Worm (Caenorhabditis elegans) whole organism, mixed stage, embryonic: ENCODE data around the gene F48G7.10.

ENCODE experiments used
- M03D4.4 ChIP-seq: sonication (generic microtip); optimal IDR thresholded peaks from 2 replicates; lab custom pipeline; 2017; ENCODE audit warnings: mild to moderate bottlenecking, missing genetic modification characterization, missing compliant biosample characterization
- bed-3 ChIP-seq: fragments of 200-800 bp; sonication (Bioruptor generic); optimal IDR thresholded peaks from 3 replicates; lab custom pipeline; 2018; ENCODE audit warnings: mild to moderate bottlenecking, missing genetic modification characterization, moderate library complexity, missing compliant biosample characterization
- ceh-39 ChIP-seq: fragments of 150-350 bp; optimal IDR thresholded peaks from 2 replicates; lab custom pipeline; 2014; ENCODE audit warnings: missing biosample characterization, missing genetic modification characterization
- ceh-43 ChIP-seq: fragments of 200-800 bp; sonication (Bioruptor generic); optimal IDR thresholded peaks from 2 replicates; lab custom pipeline; 2018; ENCODE audit warnings: mild to moderate bottlenecking, missing genetic modification characterization, moderate library complexity, missing compliant biosample characterization
- ceh-83 ChIP-seq: fragments of 200-800 bp; sonication (Bioruptor generic); optimal IDR thresholded peaks from 2 replicates; lab custom pipeline; 2018; ENCODE audit warnings: mild to moderate bottlenecking, missing genetic modification characterization, missing compliant biosample characterization
- ces-1 ChIP-seq: fragments of 150-350 bp; optimal IDR thresholded peaks from 2 replicates; lab custom pipeline; 2014; ENCODE audit warnings: missing biosample characterization, missing genetic modification reagents, missing genetic modification characterization
- drap-1 ChIP-seq: fragments of 200-800 bp; sonication (Bioruptor generic); optimal IDR thresholded peaks from 3 replicates; lab custom pipeline; 2018; ENCODE audit warnings: mild to moderate bottlenecking, missing genetic modification characterization, missing compliant biosample characterization
- elt-1 ChIP-seq: sonication (generic microtip); optimal IDR thresholded peaks from 2 replicates; lab custom pipeline; 2017; ENCODE audit warnings: missing genetic modification characterization, mild to moderate bottlenecking, missing compliant biosample characterization, antibody characterized with exemption, moderate library complexity, borderline replicate concordance; ENCODE audit not compliant: insufficient read depth
- elt-3 ChIP-seq: fragments of 150-350 bp; optimal IDR thresholded peaks from 2 replicates; lab custom pipeline; 2014; ENCODE audit warnings: missing biosample characterization, missing genetic modification characterization
- ham-2 ChIP-seq: fragments of 200-800 bp; sonication (Bioruptor generic); optimal IDR thresholded peaks from 2 replicates; lab custom pipeline; 2018; ENCODE audit warnings: mild to moderate bottlenecking, missing genetic modification characterization, missing compliant biosample characterization
- hlh-1 ChIP-seq: fragments of 150-350 bp; optimal IDR thresholded peaks from 2 replicates; lab custom pipeline; 2014; ENCODE audit warnings: missing biosample characterization, missing genetic modification reagents, missing genetic modification characterization
- lin-13 ChIP-seq: fragments of 150-350 bp; optimal IDR thresholded peaks from 2 replicates; lab custom pipeline; 2014; ENCODE audit warnings: missing biosample characterization, missing genetic modification characterization
- lin-32 ChIP-seq: fragments of 200-800 bp; sonication (Bioruptor generic); optimal IDR thresholded peaks from 2 replicates; lab custom pipeline; 2018; ENCODE audit warnings: mild to moderate bottlenecking, missing genetic modification characterization, missing compliant biosample characterization
- lsy-2 ChIP-seq: fragments of 150-350 bp; optimal IDR thresholded peaks from 2 replicates; lab custom pipeline; 2014; ENCODE audit warnings: missing biosample characterization, missing genetic modification characterization
- mab-5 ChIP-seq: fragments of 150-350 bp; optimal IDR thresholded peaks from 2 replicates; lab custom pipeline; 2014; ENCODE audit warnings: missing biosample characterization, missing genetic modification characterization
- mep-1 ChIP-seq: fragments of 150-350 bp; optimal IDR thresholded peaks from 2 replicates; lab custom pipeline; 2017; ENCODE audit warnings: missing biosample characterization, missing genetic modification reagents, missing genetic modification characterization, inconsistent platforms
- mls-2 ChIP-seq: sonication (generic microtip); optimal IDR thresholded peaks from 2 replicates; lab custom pipeline; 2016; ENCODE audit warnings: mild to moderate bottlenecking, missing genetic modification characterization, moderate library complexity, missing compliant biosample characterization
- nhr-12 ChIP-seq: fragments of 150-350 bp; optimal IDR thresholded peaks from 2 replicates; lab custom pipeline; 2014; ENCODE audit warnings: missing biosample characterization, missing genetic modification characterization
- nhr-2 ChIP-seq: fragments of 150-350 bp; optimal IDR thresholded peaks from 2 replicates; lab custom pipeline; 2014; ENCODE audit warnings: missing biosample characterization, missing genetic modification characterization
- nhr-237 ChIP-seq: fragments of 150-350 bp; optimal IDR thresholded peaks from 2 replicates; lab custom pipeline; 2014; ENCODE audit warnings: missing biosample characterization, missing genetic modification characterization
- nhr-28 ChIP-seq: fragments of 150-350 bp; optimal IDR thresholded peaks from 2 replicates; lab custom pipeline; 2014; ENCODE audit warnings: missing biosample characterization, missing genetic modification characterization
- nhr-76 ChIP-seq: sonication (generic microtip); optimal IDR thresholded peaks from 2 replicates; lab custom pipeline; 2017; ENCODE audit warnings: missing biosample characterization, missing genetic modification characterization
- pha-4 ChIP-seq: fragments of 150-350 bp; optimal IDR thresholded peaks from 2 replicates; lab custom pipeline; 2018; ENCODE audit warnings: missing biosample characterization, missing genetic modification reagents, missing genetic modification characterization
- sem-2 ChIP-seq: fragments of 200-800 bp; sonication (Bioruptor generic); optimal IDR thresholded peaks from 2 replicates; lab custom pipeline; 2018; ENCODE audit warnings: mild to moderate bottlenecking, missing genetic modification characterization, missing compliant biosample characterization
- snpc-4 ChIP-seq: fragments of 150-350 bp; optimal IDR thresholded peaks from 2 replicates; lab custom pipeline; 2014; ENCODE audit warnings: missing biosample characterization, missing genetic modification characterization
- sptf-1 ChIP-seq: sonication (generic microtip); optimal IDR thresholded peaks from 2 replicates; lab custom pipeline; 2017; ENCODE audit warnings: mild to moderate bottlenecking, missing genetic modification characterization, moderate library complexity, missing compliant biosample characterization
- tbx-8 ChIP-seq: fragments of 200-800 bp; sonication (Bioruptor generic); optimal IDR thresholded peaks from 2 replicates; lab custom pipeline; 2018; ENCODE audit warnings: mild to moderate bottlenecking, missing genetic modification characterization, moderate library complexity, missing compliant biosample characterization
- unc-120 ChIP-seq: sonication (generic microtip); optimal IDR thresholded peaks from 2 replicates; lab custom pipeline; 2017; ENCODE audit warnings: missing genetic modification characterization, missing compliant biosample characterization; ENCODE audit not compliant: poor library complexity, severe bottlenecking
- unc-39 ChIP-seq: fragments of 150-350 bp; optimal IDR thresholded peaks from 2 replicates; lab custom pipeline; 2014; ENCODE audit warnings: missing biosample characterization, missing genetic modification characterization
- unc-62 ChIP-seq: fragments of 150-350 bp; optimal IDR thresholded peaks from 2 replicates; lab custom pipeline; 2014; ENCODE audit warnings: missing biosample characterization, missing genetic modification reagents, missing genetic modification characterization
- zip-8 ChIP-seq: fragments of 150-350 bp; optimal IDR thresholded peaks from 2 replicates; lab custom pipeline; 2014; ENCODE audit warnings: missing biosample characterization, missing genetic modification characterization
- ztf-11 ChIP-seq: fragments of 150-350 bp; optimal IDR thresholded peaks from 2 replicates; lab custom pipeline; 2014; ENCODE audit warnings: missing biosample characterization, missing genetic modification characterization

Gene F48G7.10

DNA sequence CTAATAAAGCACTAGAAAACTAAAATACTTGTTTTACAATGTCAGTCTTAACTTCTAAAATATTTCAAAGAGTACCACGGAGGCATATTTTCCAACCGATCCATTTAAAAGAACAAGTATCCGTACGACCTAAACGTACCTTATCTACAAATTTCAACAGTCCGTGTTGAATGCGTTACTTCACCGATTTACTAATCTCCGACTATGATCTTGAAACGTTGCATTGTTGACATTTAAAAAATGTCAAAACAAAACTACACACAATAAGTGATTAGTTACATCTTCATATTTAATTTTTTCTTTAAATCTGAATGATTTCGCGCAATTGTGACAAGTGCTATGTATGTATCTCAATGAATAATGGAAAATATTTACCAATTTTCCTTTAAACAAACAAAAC lies 36.9 kb downstream of the F48G7.10 start:
- TF ChIP-seq elt-3 (tag; lab: Kevin White, UChicago) (no peak), mls-2 (tag; lab: Kevin White, UChicago) (no peak), ces-1 (no peak), sptf-1 (no peak), nhr-2 (tag; lab: Kevin White, UChicago) (no peak), drap-1 (no peak), ztf-11 (tag; lab: Kevin White, UChicago) (no peak), nhr-237 (tag; lab: Kevin White, UChicago) (no peak), tbx-8 (GFP tag; lab: Kevin White, UChicago) (no peak), bed-3 (GFP tag; lab: Kevin White, UChicago) (no peak), elt-1 (no peak), lsy-2 (no peak), pha-4 (tag; lab: Kevin White, UChicago) (no peak), lin-13 (tag; lab: Kevin White, UChicago) (no peak), zip-8 (tag; lab: Kevin White, UChicago) (no peak), ham-2 (GFP tag; lab: Kevin White, UChicago) (no peak), nhr-28 (tag; lab: Kevin White, UChicago) (no peak), ceh-39 (no peak), hlh-1 (tag; lab: Kevin White, UChicago) (no peak)
- TF ChIP-seq, all 35 proteins: peak for 0

DNA sequence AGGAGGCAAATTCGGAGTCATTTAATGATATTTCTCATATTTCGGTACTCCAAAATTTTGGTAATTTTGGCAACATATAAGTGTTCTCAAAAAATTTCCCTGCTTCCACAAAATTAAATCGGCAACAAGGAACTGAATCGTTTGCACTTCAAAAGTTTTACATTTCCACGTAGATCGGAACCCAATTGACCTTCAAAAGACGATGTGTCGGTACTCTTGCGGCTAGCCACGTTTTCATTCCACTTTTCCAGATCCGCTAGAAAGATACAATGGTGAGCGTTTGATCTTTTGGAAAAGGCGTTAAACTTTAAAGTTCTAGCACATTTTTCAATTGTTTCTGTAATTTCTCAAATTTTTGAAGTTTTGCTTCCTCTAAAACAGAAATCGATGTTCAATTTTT lies 37.8 kb downstream of the F48G7.10 start:
- TF ChIP-seq zip-8 (tag; lab: Kevin White, UChicago) = no peak
- no peak for TF ChIP-seq lin-13 (tag; lab: Kevin White, UChicago)
- no peak for TF ChIP-seq sem-2 (GFP tag; lab: Kevin White, UChicago)

DNA sequence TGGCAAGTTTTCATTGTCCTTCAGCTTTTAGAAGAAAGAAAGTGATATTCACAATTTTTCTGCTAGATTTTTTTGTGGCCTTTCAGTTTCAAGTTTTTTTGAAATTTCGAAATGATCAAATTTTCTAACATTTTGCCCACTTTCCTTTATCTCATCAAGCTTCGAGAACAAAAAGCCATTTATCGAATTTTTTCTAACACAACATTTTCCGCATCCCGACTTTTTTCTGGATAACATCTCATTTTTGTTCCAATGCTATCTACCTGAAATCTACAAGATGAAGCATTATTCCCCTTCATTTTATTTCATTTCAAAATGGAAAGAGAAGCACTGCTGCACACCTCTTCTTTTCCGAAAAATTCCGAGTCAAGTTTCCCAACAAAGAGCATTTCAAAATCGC lies 41.8 kb downstream of the F48G7.10 start, which contains the start of gene ZK488.5:
Gene ZK488.5, plus strand, starts transcription at position 301 of the 400 bp plus-strand sequence.
- no peak for TF ChIP-seq unc-120 (tag; lab: Kevin White, UChicago)
- no peak for TF ChIP-seq ztf-11 (tag; lab: Kevin White, UChicago)
- TF ChIP-seq ces-1 = no peak
- TF ChIP-seq lin-32 (GFP tag; lab: Kevin White, UChicago) = no peak
- TF ChIP-seq unc-39 = no peak
- no peak for TF ChIP-seq hlh-1 (tag; lab: Kevin White, UChicago)
- no peak for TF ChIP-seq pha-4 (tag; lab: Kevin White, UChicago)
- TF ChIP-seq bed-3 (GFP tag; lab: Kevin White, UChicago) = no peak
- no peak for TF ChIP-seq elt-1
- TF ChIP-seq tbx-8 (GFP tag; lab: Kevin White, UChicago) = no peak
- no peak for TF ChIP-seq ham-2 (GFP tag; lab: Kevin White, UChicago)
- no peak for TF ChIP-seq mls-2 (tag; lab: Kevin White, UChicago)
- no peak for TF ChIP-seq snpc-4 (tag; lab: Kevin White, UChicago)
- TF ChIP-seq zip-8 (tag; lab: Kevin White, UChicago) = no peak
- no peak for TF ChIP-seq mab-5 (tag; lab: Kevin White, UChicago)
- TF ChIP-seq drap-1 = no peak
- no peak for TF ChIP-seq sptf-1
- no peak for TF ChIP-seq sem-2 (GFP tag; lab: Kevin White, UChicago)
- TF ChIP-seq lsy-2 = no peak
- TF ChIP-seq, all 35 proteins: peak for 0

DNA sequence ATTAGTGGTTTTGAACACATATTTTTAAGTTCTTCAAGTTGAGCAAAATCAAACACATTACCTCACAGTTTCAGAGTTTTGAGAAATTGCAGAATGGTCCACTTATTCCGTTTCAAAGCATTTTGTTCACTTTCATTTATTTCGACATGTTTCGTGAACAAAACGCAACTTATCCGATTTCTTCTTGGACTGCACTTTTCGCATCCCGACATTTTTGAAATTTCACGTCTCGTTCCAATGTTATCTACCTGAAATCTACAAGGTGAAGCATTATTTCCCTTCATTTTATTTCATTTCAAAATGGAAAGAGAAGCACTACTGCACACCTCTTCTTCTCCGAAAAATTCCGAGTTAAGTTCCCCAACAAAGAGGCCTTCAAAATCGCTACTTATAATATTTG lies 44.6 kb downstream of the F48G7.10 start, which contains the start of gene ZK488.6:
Gene ZK488.6, plus strand, starts transcription at position 301 of the 400 bp plus-strand sequence.
- TF ChIP-seq lin-32 (GFP tag; lab: Kevin White, UChicago) = no peak

DNA sequence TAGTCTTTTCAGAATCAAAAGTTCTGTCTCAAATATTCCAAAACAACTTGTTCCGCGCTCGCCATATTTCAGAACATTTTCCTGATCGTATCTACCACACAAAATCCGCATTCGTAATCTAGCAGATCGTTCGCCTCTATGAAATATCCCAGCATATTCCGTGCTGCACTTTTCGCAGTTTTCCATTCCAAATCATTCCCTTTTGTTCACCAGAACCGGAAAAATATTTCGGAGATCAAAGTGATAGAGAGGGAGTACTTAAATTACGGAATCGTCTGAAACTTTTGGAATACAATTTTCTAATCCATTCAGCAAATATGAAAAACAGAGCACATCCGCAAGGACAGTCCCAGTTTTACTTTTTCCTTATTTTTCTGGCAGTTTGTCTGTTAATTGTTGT lies 46.9 kb downstream of the F48G7.10 start, which contains the start of gene K06H6.1:
Gene K06H6.1, plus strand, starts transcription at position 301 of the 400 bp plus-strand sequence.
- no peak for TF ChIP-seq bed-3 (GFP tag; lab: Kevin White, UChicago)
- no peak for TF ChIP-seq elt-1
- TF ChIP-seq nhr-28 (tag; lab: Kevin White, UChicago) = no peak
- TF ChIP-seq unc-62 (GFP tag; lab: Kevin White, UChicago) = no peak
- TF ChIP-seq mep-1 (tag; lab: Kevin White, UChicago) = no peak
- no peak for TF ChIP-seq snpc-4 (tag; lab: Kevin White, UChicago)
- TF ChIP-seq pha-4 (tag; lab: Kevin White, UChicago) = no peak
- no peak for TF ChIP-seq ceh-39
- TF ChIP-seq ceh-43 (GFP tag; lab: Kevin White, UChicago) = no peak
- TF ChIP-seq sptf-1 = no peak
- TF ChIP-seq elt-3 (tag; lab: Kevin White, UChicago) = no peak
- TF ChIP-seq mab-5 (tag; lab: Kevin White, UChicago) = no peak
- no peak for TF ChIP-seq ceh-83 (GFP tag; lab: Kevin White, UChicago)
- no peak for TF ChIP-seq nhr-12
- TF ChIP-seq mls-2 (tag; lab: Kevin White, UChicago) = no peak
- no peak for TF ChIP-seq nhr-76 (tag; lab: Kevin White, UChicago)
- no peak for TF ChIP-seq lin-13 (tag; lab: Kevin White, UChicago)
- TF ChIP-seq M03D4.4 (tag; lab: Kevin White, UChicago) = no peak
- TF ChIP-seq sem-2 (GFP tag; lab: Kevin White, UChicago) = no peak
- no peak for TF ChIP-seq lin-32 (GFP tag; lab: Kevin White, UChicago)
- TF ChIP-seq, all 35 proteins: peak for 0
